Worm (Caenorhabditis elegans) whole organism, L4 larva: ENCODE measurements around the gene semo-1.

Experiments
- D1046.2 ChIP-seq: fragments of 200-800 bp; sonication (Bioruptor generic); IDR thresholded peaks from 2 replicates; pipeline ENCODE4 v1.3.6; 2022; ENCODE audit warnings: missing genetic modification characterization, missing compliant biosample characterization
- F26F4.8 ChIP-seq: fragments of 200-800 bp; sonication (Bioruptor generic); conservative IDR thresholded peaks from 2 replicates; pipeline ENCODE4 v1.3.6; 2022; ENCODE audit warnings: missing genetic modification characterization, missing compliant biosample characterization
- F37D6.2 ChIP-seq: sonication (generic microtip); optimal IDR thresholded peaks from 2 replicates; lab custom pipeline; 2016; ENCODE audit warnings: mild to moderate bottlenecking, missing genetic modification characterization, missing compliant biosample characterization
- F44E2.7 ChIP-seq: fragments of 200-800 bp; sonication (Bioruptor generic); IDR thresholded peaks from 2 replicates; pipeline ENCODE4 v2.1.2; 2022; ENCODE audit warnings: missing genetic modification characterization, missing compliant biosample characterization
- T26A8.4 ChIP-seq: fragments of 200-800 bp; sonication (Bioruptor generic); IDR thresholded peaks from 2 replicates; pipeline ENCODE4 v1.3.6; 2022; ENCODE audit warnings: missing genetic modification characterization, missing compliant biosample characterization
- Y5F2A.4 ChIP-seq: fragments of 200-800 bp; sonication (Bioruptor generic); optimal IDR thresholded peaks from 2 replicates; lab custom pipeline; 2018; ENCODE audit warnings: mild to moderate bottlenecking, missing genetic modification characterization, missing compliant biosample characterization
- Y75B8A.6 ChIP-seq: fragments of 200-800 bp; sonication (Bioruptor generic); IDR thresholded peaks from 2 replicates; pipeline ENCODE4 v1.3.6; 2022; ENCODE audit warnings: missing genetic modification reagents, missing genetic modification characterization, missing compliant biosample characterization
- ZK337.2 ChIP-seq: fragments of 200-800 bp; sonication (Bioruptor generic); IDR thresholded peaks from 2 replicates; pipeline ENCODE4 v1.3.6; 2022; ENCODE audit warnings: missing genetic modification reagents, missing genetic modification characterization, missing compliant biosample characterization
- ama-1 ChIP-seq: fragments of 150-350 bp; optimal IDR thresholded peaks from 2 replicates; lab custom pipeline; 2014; ENCODE audit warnings: inconsistent platforms, mixed read lengths
- ceh-44 ChIP-seq: fragments of 200-800 bp; sonication (Bioruptor generic); IDR thresholded peaks from 2 replicates; pipeline ENCODE4 v1.3.6; 2022; ENCODE audit warnings: missing genetic modification reagents, missing genetic modification characterization, missing compliant biosample characterization
- ceh-62 ChIP-seq: sonication (generic microtip); optimal IDR thresholded peaks from 2 replicates; lab custom pipeline; 2017; ENCODE audit warnings: missing biosample characterization, missing genetic modification characterization
- ceh-82 ChIP-seq: sonication (generic microtip); optimal IDR thresholded peaks from 2 replicates; lab custom pipeline; 2017; ENCODE audit warnings: missing biosample characterization, missing genetic modification characterization
- ctbp-1 ChIP-seq: fragments of 200-800 bp; sonication (Bioruptor generic); IDR thresholded peaks from 2 replicates; pipeline ENCODE4 v1.3.6; 2022; ENCODE audit warnings: missing genetic modification reagents, missing genetic modification characterization, missing compliant biosample characterization
- daf-12 ChIP-seq: fragments of 150-350 bp; optimal IDR thresholded peaks from 2 replicates; lab custom pipeline; 2014; ENCODE audit warnings: missing biosample characterization, missing genetic modification reagents, missing genetic modification characterization
- daf-8 ChIP-seq: fragments of 200-800 bp; sonication (Bioruptor generic); IDR thresholded peaks from 2 replicates; pipeline ENCODE4 v1.3.6; 2022; ENCODE audit warnings: missing genetic modification characterization, missing compliant biosample characterization
- dmd-8 ChIP-seq: fragments of 200-800 bp; sonication (Bioruptor generic); IDR thresholded peaks from 2 replicates; pipeline ENCODE4 v1.3.6; 2022; ENCODE audit warnings: missing genetic modification characterization, missing compliant biosample characterization
- duxl-1 ChIP-seq: sonication (generic microtip); optimal IDR thresholded peaks from 2 replicates; lab custom pipeline; 2016; ENCODE audit warnings: mild to moderate bottlenecking, missing genetic modification characterization, moderate library complexity, missing compliant biosample characterization; ENCODE audit not compliant: poor library complexity
- egl-43 ChIP-seq: fragments of 200-800 bp; sonication (Bioruptor generic); IDR thresholded peaks from 2 replicates; pipeline ENCODE4 v1.3.6; 2022; ENCODE audit warnings: missing genetic modification reagents, missing genetic modification characterization, missing compliant biosample characterization
- gei-8 ChIP-seq: fragments of 200-800 bp; sonication (Bioruptor generic); optimal IDR thresholded peaks from 2 replicates; lab custom pipeline; 2018; ENCODE audit warnings: mild to moderate bottlenecking, missing genetic modification characterization, missing compliant biosample characterization
- lin-1 ChIP-seq: fragments of 200-800 bp; sonication (Bioruptor generic); IDR thresholded peaks from 2 replicates; pipeline ENCODE4 v1.3.6; 2022; ENCODE audit warnings: missing genetic modification reagents, missing genetic modification characterization, missing compliant biosample characterization
- lin-15B ChIP-seq: fragments of 150-350 bp; sonication (generic microtip); optimal IDR thresholded peaks from 3 replicates; lab custom pipeline; 2014; ENCODE audit warnings: missing biosample characterization, missing genetic modification characterization
- lin-29 ChIP-seq: fragments of 200-800 bp; sonication (Bioruptor generic); IDR thresholded peaks from 2 replicates; pipeline ENCODE4 v1.3.6; 2022; ENCODE audit warnings: missing genetic modification reagents, missing genetic modification characterization, missing compliant biosample characterization
- lin-38 ChIP-seq: fragments of 200-800 bp; sonication (Bioruptor generic); IDR thresholded peaks from 2 replicates; pipeline ENCODE4 v1.3.6; 2022; ENCODE audit warnings: missing genetic modification reagents, missing genetic modification characterization, missing compliant biosample characterization
- lin-39 ChIP-seq: fragments of 150-350 bp; optimal IDR thresholded peaks from 2 replicates; lab custom pipeline; 2014; ENCODE audit warnings: missing biosample characterization, missing genetic modification reagents, missing genetic modification characterization
- lir-3 ChIP-seq: sonication (generic microtip); optimal IDR thresholded peaks from 2 replicates; lab custom pipeline; 2016; ENCODE audit warnings: mild to moderate bottlenecking, missing genetic modification characterization, missing compliant biosample characterization
- madf-9 ChIP-seq: fragments of 200-800 bp; sonication (Bioruptor generic); conservative IDR thresholded peaks from 2 replicates; pipeline ENCODE4 v1.3.6; 2022; ENCODE audit warnings: missing genetic modification reagents, missing genetic modification characterization, missing compliant biosample characterization
- mdl-1 ChIP-seq, 2 experiments: fragments of 150-350 bp in 1 of 2; sonication (generic microtip) in 1 of 2; optimal IDR thresholded peaks; 2 replicates each; lab custom pipeline; 2014 to 2017; ENCODE audit warnings: missing biosample characterization in 2 of 2, missing genetic modification characterization in 2 of 2
- mdt-29 ChIP-seq: fragments of 200-800 bp; sonication (Bioruptor generic); IDR thresholded peaks from 2 replicates; pipeline ENCODE4 v1.3.6; 2022; ENCODE audit warnings: missing genetic modification reagents, missing genetic modification characterization, missing compliant biosample characterization
- mes-2 ChIP-seq: sonication (generic microtip); optimal IDR thresholded peaks from 2 replicates; lab custom pipeline; 2016; ENCODE audit warnings: missing genotype, mild to moderate bottlenecking, missing genetic modification characterization, missing compliant biosample characterization; ENCODE audit not compliant: poor library complexity, severe bottlenecking
- nhr-10 ChIP-seq: fragments of 150-350 bp; optimal IDR thresholded peaks from 2 replicates; lab custom pipeline; 2014; ENCODE audit warnings: missing biosample characterization, missing genetic modification characterization
- nhr-111 ChIP-seq: fragments of 200-800 bp; sonication (Bioruptor generic); optimal IDR thresholded peaks from 2 replicates; lab custom pipeline; 2018; ENCODE audit warnings: mild to moderate bottlenecking, missing genetic modification characterization, missing compliant biosample characterization
- nhr-42 ChIP-seq: fragments of 200-800 bp; sonication (Bioruptor generic); IDR thresholded peaks from 2 replicates; pipeline ENCODE4 v1.3.6; 2022; ENCODE audit warnings: missing genetic modification characterization, missing compliant biosample characterization
- nhr-48 ChIP-seq: sonication (generic microtip); optimal IDR thresholded peaks from 2 replicates; lab custom pipeline; 2016; ENCODE audit warnings: mild to moderate bottlenecking, missing genetic modification characterization, missing compliant biosample characterization
- pha-4 ChIP-seq, 2 experiments: fragments of 150-350 bp in 1 of 2; fragments of 200-800 bp in 1 of 2; sonication (Bioruptor generic) in 1 of 2; IDR thresholded peaks in 1 of 2; optimal IDR thresholded peaks in 1 of 2; 2 replicates each; pipeline versions ENCODE4 v1.3.6 to Lab custom; 2014 to 2022; ENCODE audit warnings: missing genetic modification characterization in 2 of 2, missing genetic modification reagents in 2 of 2, missing biosample characterization in 1 of 2, missing compliant biosample characterization in 1 of 2
- rbr-2 ChIP-seq: sonication (generic microtip); optimal IDR thresholded peaks from 2 replicates; lab custom pipeline; 2016; ENCODE audit warnings: missing genotype, missing genetic modification characterization, missing compliant biosample characterization
- saeg-2 ChIP-seq: fragments of 200-800 bp; sonication (Bioruptor generic); IDR thresholded peaks from 2 replicates; pipeline ENCODE4 v1.3.6; 2022; ENCODE audit warnings: missing genetic modification reagents, missing genetic modification characterization, missing compliant biosample characterization
- sdz-12 ChIP-seq: fragments of 200-800 bp; sonication (Bioruptor generic); optimal IDR thresholded peaks from 2 replicates; lab custom pipeline; 2018; ENCODE audit warnings: mild to moderate bottlenecking, missing genetic modification characterization, missing compliant biosample characterization
- set-16 ChIP-seq: fragments of 200-800 bp; sonication (Bioruptor generic); IDR thresholded peaks from 2 replicates; pipeline ENCODE4 v1.3.6; 2022; ENCODE audit warnings: missing genetic modification reagents, missing genetic modification characterization, missing compliant biosample characterization
- skn-1 ChIP-seq: fragments of 150-350 bp; optimal IDR thresholded peaks from 2 replicates; lab custom pipeline; 2014; ENCODE audit warnings: missing biosample characterization, missing genetic modification characterization
- snpc-4 ChIP-seq: fragments of 150-350 bp; optimal IDR thresholded peaks from 2 replicates; lab custom pipeline; 2014; ENCODE audit warnings: missing biosample characterization, missing genetic modification characterization
- tag-97 ChIP-seq: fragments of 200-800 bp; sonication (Bioruptor generic); IDR thresholded peaks from 2 replicates; pipeline ENCODE4 v1.3.6; 2022; ENCODE audit warnings: missing genetic modification characterization, missing compliant biosample characterization
- unc-130 ChIP-seq: sonication (generic microtip); optimal IDR thresholded peaks from 2 replicates; lab custom pipeline; 2016; ENCODE audit warnings: missing genetic modification reagents, missing genetic modification characterization, missing compliant biosample characterization
- vab-7 ChIP-seq: fragments of 200-800 bp; sonication (Bioruptor generic); IDR thresholded peaks from 2 replicates; pipeline ENCODE4 v1.3.6; 2022; ENCODE audit warnings: missing genetic modification reagents, missing genetic modification characterization, missing compliant biosample characterization
- zag-1 ChIP-seq: fragments of 150-350 bp; optimal IDR thresholded peaks from 2 replicates; lab custom pipeline; 2014; ENCODE audit warnings: missing biosample characterization, missing genetic modification characterization
- zfp-2 ChIP-seq: sonication (generic microtip); optimal IDR thresholded peaks from 2 replicates; lab custom pipeline; 2016; ENCODE audit warnings: mild to moderate bottlenecking, missing genetic modification characterization, missing compliant biosample characterization
- zfp-3 ChIP-seq: fragments of 200-800 bp; sonication (Bioruptor generic); conservative IDR thresholded peaks from 2 replicates; pipeline ENCODE4 v1.3.6; 2022; ENCODE audit warnings: missing genetic modification reagents, missing genetic modification characterization, missing compliant biosample characterization
- zip-2 ChIP-seq: fragments of 150-350 bp; optimal IDR thresholded peaks from 2 replicates; lab custom pipeline; 2014; ENCODE audit warnings: missing biosample characterization, missing genetic modification characterization
- ztf-11 ChIP-seq: fragments of 150-350 bp; optimal IDR thresholded peaks from 2 replicates; lab custom pipeline; 2014; ENCODE audit warnings: missing biosample characterization, missing genetic modification characterization
- ztf-7 ChIP-seq: fragments of 150-350 bp; optimal IDR thresholded peaks from 2 replicates; lab custom pipeline; 2014; ENCODE audit warnings: missing biosample characterization, missing genetic modification characterization

The semo-1 gene

ce11 chrIV:14033752-14034570 lies 17.0 kb upstream of the semo-1 start (continued):
- no peak; the same call in 1 of the 2 replicates for TF ChIP-seq set-16 (GFP tag; lab: Robert Waterston, UW)
- peak; percentile 33; the same call in 1 of the 2 replicates for TF ChIP-seq ZK337.2 (GFP tag; lab: Robert Waterston, UW)
- peak; percentile 68; the same call in 1 of the 2 replicates for TF ChIP-seq D1046.2 (GFP tag; lab: Robert Waterston, UW)
- TF ChIP-seq nhr-48 (tag; lab: Kevin White, UChicago) = peak; percentile 70
- no peak for TF ChIP-seq unc-130
- peak; percentile 49 for TF ChIP-seq lin-39
- peak; percentile 81 for TF ChIP-seq egl-43 (GFP tag; lab: Robert Waterston, UW)
- TF ChIP-seq zag-1 (tag; lab: Kevin White, UChicago) = no peak
- peak; percentile 13; the same call in 1 of the 2 replicates for TF ChIP-seq lin-38
- TF ChIP-seq skn-1 = peak; percentile 18
- TF ChIP-seq ama-1 (lab: Kevin White, UChicago) = peak; percentile 99
- no peak for TF ChIP-seq ceh-44 (GFP tag; lab: Robert Waterston, UW)
- TF ChIP-seq vab-7 (GFP tag; lab: Robert Waterston, UW) = 0 out of 2 replicates have a peak, but pooled peaks have one; percentile 8
- TF ChIP-seq pha-4 (GFP tag; IDR thresholded peaks at IDR 0.05; lab: Robert Waterston, UW) = peak; percentile 75
- peak; percentile 77 for TF ChIP-seq pha-4 (tag; optimal IDR thresholded peaks at IDR 0.05; lab: Kevin White, UChicago)
- TF ChIP-seq sdz-12 (GFP tag; lab: Kevin White, UChicago) = peak; percentile 83
- peak; percentile 61 for TF ChIP-seq rbr-2
- peak; percentile 24 for TF ChIP-seq lir-3 (tag; lab: Kevin White, UChicago)
- no peak for TF ChIP-seq zfp-2
- TF ChIP-seq madf-9 (GFP tag; lab: Robert Waterston, UW) = peak; percentile 89
- TF ChIP-seq mes-2 = no peak
- peak; percentile 60 for TF ChIP-seq F37D6.2 (tag; lab: Kevin White, UChicago)
- TF ChIP-seq gei-8 (GFP tag; lab: Kevin White, UChicago) = no peak
- TF ChIP-seq T26A8.4 (GFP tag; lab: Robert Waterston, UW) = peak; percentile 94
- peak; percentile 63 for TF ChIP-seq zip-2 (tag; lab: Kevin White, UChicago)
- TF ChIP-seq ztf-11 (tag; lab: Kevin White, UChicago) = no peak
- peak; percentile 71 for TF ChIP-seq nhr-42 (GFP tag; lab: Robert Waterston, UW)
- no peak for TF ChIP-seq lin-15B (tag; lab: Kevin White, UChicago)
- TF ChIP-seq F26F4.8 (GFP tag; lab: Robert Waterston, UW) = no peak
- TF ChIP-seq mdl-1 (tag; optimal IDR thresholded peaks at IDR 0.05; lab: Kevin White, UChicago) = peak; percentile 92 to 96
- TF ChIP-seq saeg-2 (GFP tag; lab: Robert Waterston, UW) = 0 out of 2 replicates have a peak, but pooled peaks have one; percentile 85
- peak; percentile 70 for TF ChIP-seq ztf-7 (tag; lab: Kevin White, UChicago)
- peak; percentile 72; the same call in 1 of the 2 replicates for TF ChIP-seq mdt-29
- TF ChIP-seq dmd-8 (GFP tag; lab: Robert Waterston, UW) = peak; percentile 35; the same call in 1 of the 2 replicates
- TF ChIP-seq Y75B8A.6 (GFP tag; lab: Robert Waterston, UW) = no peak
- TF ChIP-seq Y5F2A.4 (GFP tag; lab: Kevin White, UChicago) = peak; percentile 69
- TF ChIP-seq lin-29 = no peak; the same call in 1 of the 2 replicates
- no peak for TF ChIP-seq snpc-4
- TF ChIP-seq daf-12 (tag; lab: Kevin White, UChicago) = no peak
- TF ChIP-seq nhr-10 (tag; lab: Kevin White, UChicago) = peak; percentile 68
- TF ChIP-seq lin-1 (GFP tag; lab: Robert Waterston, UW) = 0 out of 2 replicates have a peak, but pooled peaks have one; percentile 6
- peak; percentile 68 for TF ChIP-seq duxl-1 (tag; lab: Kevin White, UChicago)
- TF ChIP-seq F44E2.7 (GFP tag; lab: Robert Waterston, UW) = no peak
- TF ChIP-seq ctbp-1 (GFP tag; lab: Robert Waterston, UW) = peak; percentile 70; the same call in 1 of the 2 replicates
- TF ChIP-seq nhr-111 (GFP tag; lab: Kevin White, UChicago) = peak; percentile 87
- no peak for TF ChIP-seq ceh-62 (tag; lab: Kevin White, UChicago)
- TF ChIP-seq daf-8 (GFP tag; lab: Robert Waterston, UW) = no peak
- peak; percentile 59; the same call in 1 of the 2 replicates for TF ChIP-seq zfp-3
- TF ChIP-seq ceh-82 (tag; lab: Kevin White, UChicago) = no peak
- peak; percentile 67; the same call in 1 of the 2 replicates for TF ChIP-seq tag-97 (GFP tag; lab: Robert Waterston, UW)
